Worm (Caenorhabditis elegans): ENCODE measurements around the gene rpl-21.

DNA sequence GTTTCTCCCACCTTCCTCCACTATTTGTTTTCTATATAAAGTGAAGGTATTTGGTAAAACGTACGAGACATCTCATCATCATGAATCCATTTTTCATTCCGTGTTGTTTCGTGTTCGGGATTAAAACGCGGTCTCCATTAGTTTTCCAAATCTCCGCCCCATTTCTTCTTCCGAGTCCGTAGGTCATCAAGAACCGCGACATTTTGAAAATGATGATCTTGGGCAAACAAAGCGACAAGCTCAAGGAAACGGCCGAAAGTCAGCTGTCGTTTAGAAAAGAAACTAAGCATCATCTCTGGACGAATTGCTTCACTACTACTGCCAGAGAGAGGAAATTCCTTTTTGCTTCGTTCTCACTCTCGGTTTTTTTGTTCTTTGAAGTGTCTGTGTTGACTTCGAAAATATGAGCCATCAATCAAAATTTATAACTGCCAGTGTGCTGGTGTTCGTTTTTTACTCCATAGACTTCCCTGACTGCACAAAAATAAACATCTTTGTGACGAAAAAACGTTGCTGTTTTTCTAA is 42.6 kb upstream of the rpl-21 start:
- no peak for TF ChIP-seq hmg-4 (GFP tag; optimal IDR thresholded peaks at IDR 0.05)
- no peak for TF ChIP-seq flt-1 (GFP tag; IDR thresholded peaks at IDR 0.05)

Measured in whole organism, early embryonic.